Worm (Caenorhabditis elegans): ENCODE data around the gene sti-1.

- TF ChIP-seq ZK546.5 (tag; optimal IDR thresholded peaks at IDR 0.05) = no peak
- TF ChIP-seq F13H6.1 (tag; optimal IDR thresholded peaks at IDR 0.05) = no peak
- TF ChIP-seq R02D3.7 (tag; optimal IDR thresholded peaks at IDR 0.05) = no peak
Measured at ce11 chrV:800271-800670, 27.0 kb downstream of the sti-1 start.

Data from whole organism, L2 larva.